Worm (Caenorhabditis elegans): Measurements from ENCODE around the gene str-4.

- TF ChIP-seq nhr-237 (tag; optimal IDR thresholded peaks at IDR 0.05) (no peak), ceh-83 (GFP tag; optimal IDR thresholded peaks at IDR 0.05) (no peak), nhr-76 (tag; optimal IDR thresholded peaks at IDR 0.05) (no peak)
Observed at ce11 chrV:13308616-13309015, 30.9 kb downstream of the str-4 start, which contains the start of gene C50B6.1.
